Worm (Caenorhabditis elegans) whole organism, early embryonic: ENCODE results near the gene Y113G7A.12.

Source experiments
- B0310.2 ChIP-seq: sonication (generic microtip); optimal IDR thresholded peaks from 2 replicates; lab custom pipeline; 2016; ENCODE audit warnings: mild to moderate bottlenecking, missing genetic modification characterization, missing compliant biosample characterization
- F13C5.2 ChIP-seq: sonication (generic microtip); optimal IDR thresholded peaks from 2 replicates; lab custom pipeline; 2017; ENCODE audit warnings: mild to moderate bottlenecking, missing genetic modification characterization, inconsistent platforms, missing compliant biosample characterization
- ama-1 ChIP-seq: fragments of 150-350 bp; optimal IDR thresholded peaks from 2 replicates; lab custom pipeline; 2014
- ceh-36 ChIP-seq: sonication (generic microtip); optimal IDR thresholded peaks from 2 replicates; lab custom pipeline; 2016; ENCODE audit warnings: missing genetic modification characterization, inconsistent platforms, missing compliant biosample characterization
- flt-1 ChIP-seq: fragments of 200-800 bp; sonication (Bioruptor generic); IDR thresholded peaks from 2 replicates; pipeline ENCODE4 v1.3.6; 2022; ENCODE audit warnings: missing genetic modification characterization, missing compliant biosample characterization
- hmbx-1 ChIP-seq: sonication (generic microtip); optimal IDR thresholded peaks from 2 replicates; lab custom pipeline; 2016; ENCODE audit warnings: mild to moderate bottlenecking, missing genetic modification characterization, missing compliant biosample characterization
- hmg-4 ChIP-seq: fragments of 200-800 bp; sonication (Bioruptor generic); optimal IDR thresholded peaks from 2 replicates; lab custom pipeline; 2018; ENCODE audit warnings: mild to moderate bottlenecking, missing genetic modification characterization, missing compliant biosample characterization
- hnd-1 ChIP-seq: sonication (generic microtip); optimal IDR thresholded peaks from 2 replicates; lab custom pipeline; 2016; ENCODE audit warnings: missing genetic modification characterization, missing compliant biosample characterization
- sea-1 ChIP-seq: fragments of 200-800 bp; sonication (Bioruptor generic); conservative IDR thresholded peaks from 2 replicates; pipeline ENCODE4 v1.3.6; 2022; ENCODE audit warnings: missing genetic modification characterization, missing compliant biosample characterization
- tbx-11 ChIP-seq: fragments of 200-800 bp; sonication (Bioruptor generic); IDR thresholded peaks from 2 replicates; pipeline ENCODE4 v1.3.6; 2022; ENCODE audit warnings: missing genetic modification characterization, missing compliant biosample characterization
- tra-4 ChIP-seq: sonication (generic microtip); optimal IDR thresholded peaks from 2 replicates; lab custom pipeline; 2017; ENCODE audit warnings: missing genetic modification characterization, missing compliant biosample characterization

DNA sequence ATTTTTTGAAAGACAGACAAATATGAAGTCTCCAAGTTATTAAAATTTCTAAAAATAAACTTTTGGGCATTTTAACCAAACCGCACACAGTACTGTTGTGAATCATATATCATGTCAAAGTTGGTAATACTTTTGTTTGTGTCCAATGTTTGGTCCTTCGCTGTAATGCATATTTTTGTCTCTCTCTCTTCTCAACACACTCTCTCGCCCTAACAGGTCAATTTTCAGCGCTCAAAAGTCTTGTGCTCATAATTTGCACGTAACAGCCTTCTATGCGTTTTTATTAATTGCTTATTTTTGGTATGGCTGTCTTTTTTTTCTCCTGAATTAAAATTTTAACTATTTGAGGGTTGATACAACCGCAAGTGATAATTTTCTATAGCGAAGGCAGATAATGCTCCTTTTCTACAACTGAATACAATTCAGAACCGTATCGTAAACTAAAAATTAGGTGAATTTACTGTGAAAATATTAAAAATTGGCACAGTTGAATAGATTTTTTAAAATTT is 19.4 kb downstream of the Y113G7A.12 start:
- no peak for TF ChIP-seq ama-1 (lab: Kevin White, UChicago)
- TF ChIP-seq tra-4 (tag; lab: Kevin White, UChicago): no peak
- no peak for TF ChIP-seq sea-1
- TF ChIP-seq tbx-11 (GFP tag; lab: Robert Waterston, UW): no peak
- no peak for TF ChIP-seq flt-1 (GFP tag; lab: Robert Waterston, UW)
- TF ChIP-seq hmbx-1 (tag; lab: Kevin White, UChicago): no peak
- no peak for TF ChIP-seq hnd-1
- TF ChIP-seq ceh-36: no peak
- TF ChIP-seq B0310.2 (tag; lab: Kevin White, UChicago): no peak
- TF ChIP-seq F13C5.2 (tag; lab: Kevin White, UChicago): no peak
- no peak for TF ChIP-seq hmg-4 (GFP tag; lab: Kevin White, UChicago)
